Fruit fly (Drosophila melanogaster) whole organism, embryonic: ENCODE results near the gene Lrrk.

Source experiments
- Adf1 ChIP-seq: fragments of 200-800 bp; sonication (Bioruptor generic); IDR thresholded peaks from 2 replicates; pipeline ENCODE4 v1.3.6; 2022; ENCODE audit warnings: missing biosample characterization, missing genetic modification characterization
- Aef1 ChIP-seq: fragments of 200-800 bp; sonication (Bioruptor generic); IDR thresholded peaks from 3 replicates; pipeline ENCODE4 v1.3.6; 2022; ENCODE audit warnings: missing biosample characterization, missing genetic modification characterization
- CG10209 ChIP-seq: fragments of 200-800 bp; sonication (Bioruptor generic); optimal IDR thresholded peaks from 3 replicates; lab custom pipeline; 2017; ENCODE audit warnings: missing biosample characterization, mild to moderate bottlenecking, missing genetic modification characterization, missing genetic modification reagents
- CG10321 ChIP-seq: fragments of 200-800 bp; sonication (Bioruptor generic); IDR thresholded peaks from 2 replicates; pipeline ENCODE4 v1.3.6; 2022; ENCODE audit warnings: missing biosample characterization, missing genetic modification characterization
- CG11085 ChIP-seq: fragments of 200-800 bp; sonication (Bioruptor generic); IDR thresholded peaks from 2 replicates; pipeline ENCODE4 v1.3.6; 2022; ENCODE audit warnings: missing biosample characterization, missing genetic modification characterization
- CG11504 ChIP-seq: fragments of 200-800 bp; sonication (Bioruptor generic); optimal IDR thresholded peaks from 3 replicates; lab custom pipeline; 2019; ENCODE audit warnings: missing biosample characterization, mild to moderate bottlenecking, missing genetic modification characterization, moderate library complexity
- CG12744 ChIP-seq: fragments of 200-800 bp; sonication (Bioruptor generic); optimal IDR thresholded peaks from 2 replicates; lab custom pipeline; 2016; ENCODE audit warnings: missing biosample characterization, missing genetic modification characterization
- CG15073 ChIP-seq: fragments of 200-800 bp; sonication (Bioruptor generic); optimal IDR thresholded peaks from 2 replicates; lab custom pipeline; 2016; ENCODE audit warnings: missing biosample characterization, missing genetic modification characterization
- CG17802 ChIP-seq: fragments of 200-800 bp; sonication (Bioruptor generic); optimal IDR thresholded peaks from 2 replicates; lab custom pipeline; 2018; ENCODE audit warnings: missing biosample characterization, mild to moderate bottlenecking, missing genetic modification characterization, moderate library complexity
- CG18011 ChIP-seq: fragments of 200-800 bp; sonication (Bioruptor generic); optimal IDR thresholded peaks from 2 replicates; lab custom pipeline; 2017; ENCODE audit warnings: missing biosample characterization, missing genetic modification characterization, mild to moderate bottlenecking, moderate library complexity, missing genotype
- CG31388 ChIP-seq: fragments of 200-800 bp; sonication (Bioruptor generic); optimal IDR thresholded peaks from 2 replicates; lab custom pipeline; 2016; ENCODE audit warnings: missing biosample characterization, missing genetic modification characterization
- CG3163 ChIP-seq: fragments of 200-800 bp; sonication (Bioruptor generic); optimal IDR thresholded peaks from 3 replicates; lab custom pipeline; 2016; ENCODE audit warnings: missing biosample characterization, missing genetic modification characterization
- CG3726 ChIP-seq: fragments of 200-800 bp; sonication (Bioruptor generic); IDR thresholded peaks from 3 replicates; pipeline ENCODE4, ENCODE4 v1.3.6; 2022; ENCODE audit warnings: missing biosample characterization, missing genetic modification characterization
- CG4360 ChIP-seq: fragments of 200-800 bp; sonication (Bioruptor generic); IDR thresholded peaks from 2 replicates; pipeline ENCODE4 v1.3.6; 2022; ENCODE audit warnings: missing biosample characterization, missing genetic modification characterization
- CG43689 ChIP-seq: fragments of 200-800 bp; sonication (Bioruptor generic); IDR thresholded peaks from 2 replicates; pipeline ENCODE4 v1.3.6; 2022; ENCODE audit warnings: missing biosample characterization, missing genetic modification characterization
- CG4730 ChIP-seq: fragments of 200-800 bp; sonication (Bioruptor generic); IDR thresholded peaks from 2 replicates; pipeline ENCODE4 v1.3.6; 2022; ENCODE audit warnings: missing biosample characterization, missing genetic modification characterization
- CG4820 ChIP-seq: fragments of 200-800 bp; sonication (Bioruptor generic); optimal IDR thresholded peaks from 3 replicates; lab custom pipeline; 2016; ENCODE audit warnings: missing biosample characterization, missing genetic modification characterization
- CG6654 ChIP-seq: fragments of 200-800 bp; sonication (Bioruptor generic); optimal IDR thresholded peaks from 2 replicates; lab custom pipeline; 2017; ENCODE audit warnings: missing biosample characterization, mild to moderate bottlenecking, missing genetic modification characterization
- CG6813 ChIP-seq: fragments of 200-800 bp; sonication (Bioruptor generic); optimal IDR thresholded peaks from 2 replicates; lab custom pipeline; 2017; ENCODE audit warnings: missing biosample characterization, missing genetic modification characterization, mild to moderate bottlenecking, moderate library complexity, missing genetic modification reagents
- CG8478 ChIP-seq: fragments of >200 bp; optimal IDR thresholded peaks from 2 replicates; lab custom pipeline; 2018
- CG8924 ChIP-seq: fragments of 200-800 bp; optimal IDR thresholded peaks from 3 replicates; lab custom pipeline; 2019; ENCODE audit warnings: missing biosample characterization, mild to moderate bottlenecking, missing genetic modification characterization, moderate library complexity
- CkIIα-i1 ChIP-seq: fragments of 200-800 bp; sonication (Bioruptor generic); IDR thresholded peaks from 2 replicates; pipeline ENCODE4 v1.3.6; 2022; ENCODE audit warnings: missing biosample characterization, missing genetic modification characterization
- Elba2 ChIP-seq: fragments of 200-800 bp; sonication (Bioruptor generic); optimal IDR thresholded peaks from 3 replicates; lab custom pipeline; 2016; ENCODE audit warnings: missing biosample characterization, missing genetic modification characterization
- Ets65A ChIP-seq: fragments of 200-800 bp; sonication (Bioruptor generic); peaks from one replicate; lab custom pipeline; 2016; ENCODE audit warnings: missing biosample characterization, missing genetic modification characterization
- Med ChIP-seq: fragments of 200-800 bp; sonication (Bioruptor generic); peaks from one replicate; lab custom pipeline; 2016; ENCODE audit warnings: missing biosample characterization, missing genetic modification characterization, mild to moderate bottlenecking, inconsistent platforms, moderate library complexity
- NC2β ChIP-seq: fragments of 200-800 bp; sonication (Bioruptor generic); optimal IDR thresholded peaks from 2 replicates; lab custom pipeline; 2016; ENCODE audit warnings: missing biosample characterization, missing genetic modification characterization
- Pdp1 ChIP-seq, 2 experiments: fragments of 200-800 bp; sonication (Bioruptor generic); optimal IDR thresholded peaks; 3 replicates each; lab custom pipeline; 2016; ENCODE audit warnings: missing biosample characterization in 2 of 2, missing genetic modification characterization in 2 of 2, mild to moderate bottlenecking in 1 of 2, moderate library complexity in 1 of 2
- Rfx ChIP-seq: fragments of 200-800 bp; sonication (Bioruptor generic); IDR thresholded peaks from 2 replicates; pipeline ENCODE4 v1.3.6; 2022; ENCODE audit warnings: missing biosample characterization, missing genetic modification characterization
- Sox102F ChIP-seq: fragments of 200-800 bp; sonication (Bioruptor generic); optimal IDR thresholded peaks from 2 replicates; lab custom pipeline; 2018; ENCODE audit warnings: missing biosample characterization, mild to moderate bottlenecking, missing genetic modification characterization, moderate library complexity
- Trl ChIP-seq, 3 experiments: fragments of >200 bp in 2 of 3; fragments of 200-800 bp in 1 of 3; sonication (Bioruptor generic) in 1 of 3; optimal IDR thresholded peaks; 2 replicates in 1 of 3; 3 replicates in 2 of 3; lab custom pipeline; 2016 to 2017; ENCODE audit warnings: missing biosample characterization in 1 of 3, missing genetic modification characterization in 1 of 3
- ase ChIP-seq: fragments of 200-800 bp; sonication (Bioruptor generic); IDR thresholded peaks from 3 replicates; pipeline ENCODE4 v1.3.6; 2022; ENCODE audit warnings: missing biosample characterization, missing genetic modification characterization
- chif ChIP-seq, 2 experiments: fragments of 200-800 bp; sonication (Bioruptor generic); optimal IDR thresholded peaks; 3 replicates each; lab custom pipeline; 2016; ENCODE audit warnings: missing biosample characterization in 2 of 2, missing genetic modification characterization in 2 of 2
- en ChIP-seq: fragments of 200-800 bp; sonication (Bioruptor generic); optimal IDR thresholded peaks from 2 replicates; lab custom pipeline; 2016; ENCODE audit warnings: missing biosample characterization, missing genetic modification characterization
- gfzf ChIP-seq: fragments of 200-800 bp; sonication (Bioruptor generic); optimal IDR thresholded peaks from 2 replicates; lab custom pipeline; 2016; ENCODE audit warnings: missing biosample characterization, mild to moderate bottlenecking, missing genetic modification characterization, moderate library complexity
- gro ChIP-seq: fragments of 200-800 bp; sonication (Bioruptor generic); optimal IDR thresholded peaks from 2 replicates; lab custom pipeline; 2016; ENCODE audit warnings: missing biosample characterization, missing genetic modification characterization
- hkb ChIP-seq, 2 experiments: fragments of 200-800 bp in 1 of 2; fragments of >200 bp in 1 of 2; sonication (Bioruptor generic) in 1 of 2; IDR thresholded peaks in 1 of 2; optimal IDR thresholded peaks in 1 of 2; 2 replicates each; pipeline versions ENCODE4 v1.3.6 to Lab custom; 2017 to 2022; ENCODE audit warnings: missing biosample characterization in 1 of 2, missing genetic modification characterization in 1 of 2
- hth ChIP-seq: fragments of >200 bp; optimal IDR thresholded peaks from 2 replicates; lab custom pipeline; 2017; ENCODE audit warnings: inconsistent platforms
- org-1 ChIP-seq: fragments of 200-800 bp; sonication (Bioruptor generic); optimal IDR thresholded peaks from 2 replicates; lab custom pipeline; 2017; ENCODE audit warnings: missing biosample characterization, missing genetic modification characterization
- sd ChIP-seq: fragments of 200-800 bp; sonication (Bioruptor generic); optimal IDR thresholded peaks from 3 replicates; lab custom pipeline; 2018; ENCODE audit warnings: missing biosample characterization, mild to moderate bottlenecking, missing genetic modification characterization, moderate library complexity
- slou ChIP-seq: fragments of 200-800 bp; sonication (Bioruptor generic); optimal IDR thresholded peaks from 3 replicates; lab custom pipeline; 2016; ENCODE audit warnings: missing biosample characterization, missing genetic modification characterization
- ssp ChIP-seq: fragments of 200-800 bp; sonication (Bioruptor generic); IDR thresholded peaks from 2 replicates; pipeline ENCODE4 v1.3.6; 2022; ENCODE audit warnings: missing biosample characterization, missing genetic modification characterization
- tgo ChIP-seq: fragments of 200-800 bp; sonication (Bioruptor generic); IDR thresholded peaks from 3 replicates; pipeline ENCODE4 v1.3.6; 2022; ENCODE audit warnings: missing biosample characterization, missing genetic modification characterization
- trem ChIP-seq: fragments of 200-800 bp; optimal IDR thresholded peaks from 3 replicates; lab custom pipeline; 2019; ENCODE audit warnings: missing biosample characterization, mild to moderate bottlenecking, missing genetic modification characterization, moderate library complexity
- twi ChIP-seq: fragments of 200-800 bp; optimal IDR thresholded peaks from 2 replicates; lab custom pipeline; 2019; ENCODE audit warnings: missing biosample characterization, mild to moderate bottlenecking, missing genetic modification characterization, moderate library complexity
- unc-4 ChIP-seq: fragments of 200-800 bp; sonication (Bioruptor generic); IDR thresholded peaks from 2 replicates; pipeline ENCODE4 v1.3.6; 2022; ENCODE audit warnings: missing biosample characterization, missing genetic modification characterization; ENCODE audit not compliant: partially characterized antibody

Gene Lrrk

dm6 chr3R:20621805-20622286 is 13.4 kb upstream of the Lrrk start, which contains the start of gene H (continued):
- TF ChIP-seq Sox102F (GFP tag; lab: Kevin White, UChicago) (no peak), gfzf (peak; percentile 92), tgo (no peak), chif (GFP tag; optimal IDR thresholded peaks at IDR 0.05; lab: Kevin White, UChicago) (no peak), ssp (GFP tag; lab: Robert Waterston, UW) (peak; percentile 97), CG31388 (no peak), CG4820 (GFP tag; lab: Kevin White, UChicago) (no peak), ase (no peak), CG6813 (GFP tag; lab: Kevin White, UChicago) (no peak), CG10321 (no peak), CG8924 (tag; lab: Kevin White, UChicago) (peak; percentile 20), CG17802 (peak; percentile 90), en (GFP tag; lab: Kevin White, UChicago) (no peak), CG3726 (GFP tag; lab: Robert Waterston, UW) (no peak), CG11504 (tag; lab: Kevin White, UChicago) (no peak)

dm6 chr3R:20622297-20623168 is 12.7 kb upstream of the Lrrk start:
- TF ChIP-seq Aef1 (GFP tag; lab: Robert Waterston, UW): peak; percentile 46; the same call in 1 of the 3 replicates
- TF ChIP-seq CkIIα-i1 (GFP tag; lab: Robert Waterston, UW): no peak
- 0 out of 3 replicates have a peak, but pooled peaks have one; percentile 19 for TF ChIP-seq ase
- TF ChIP-seq CG6654 (GFP tag; lab: Kevin White, UChicago): no peak
- peak; percentile 98 for TF ChIP-seq CG4360
- peak in 1 of 2 experiments; percentile 12 for TF ChIP-seq Trl (optimal IDR thresholded peaks at IDR 0.05; lab: Kevin White, UChicago)
- TF ChIP-seq Trl (GFP tag; optimal IDR thresholded peaks at IDR 0.05; lab: Kevin White, UChicago): no peak
- no peak for TF ChIP-seq gro (GFP tag; lab: Kevin White, UChicago)
- TF ChIP-seq Pdp1 (GFP tag; optimal IDR thresholded peaks at IDR 0.05; lab: Kevin White, UChicago): peak in 1 of 2 experiments; percentile 7
- no peak for TF ChIP-seq CG10209 (GFP tag; lab: Kevin White, UChicago)
- peak; percentile 52 for TF ChIP-seq Elba2 (GFP tag; lab: Kevin White, UChicago)
- peak; percentile 99 for TF ChIP-seq sd
- TF ChIP-seq CG8478: peak; percentile 62
- peak; percentile 61 for TF ChIP-seq Med (GFP tag; lab: Kevin White, UChicago)
- TF ChIP-seq, all 482 proteins: peak for 9

dm6 chr3R:20626123-20626522 is 9.2 kb upstream of the Lrrk start:
- TF ChIP-seq Med (GFP tag; lab: Kevin White, UChicago) (peak; percentile 51), Ets65A (GFP tag; lab: Kevin White, UChicago) (peak; percentile 76), CG15073 (no peak), CG18011 (GFP tag; lab: Kevin White, UChicago) (no peak), CG3163 (GFP tag; lab: Kevin White, UChicago) (no peak), CG43689 (peak; percentile 8; the same call in 1 of the 2 replicates)

- TF ChIP-seq hth: no peak
- no peak for TF ChIP-seq hkb (optimal IDR thresholded peaks at IDR 0.05; lab: Kevin White, UChicago)
- peak; percentile 74 for TF ChIP-seq hkb (GFP tag; IDR thresholded peaks at IDR 0.05; lab: Robert Waterston, UW)
- TF ChIP-seq twi (tag; lab: Kevin White, UChicago): no peak
- TF ChIP-seq CG4730: peak; percentile 64
- TF ChIP-seq trem (tag; lab: Kevin White, UChicago): no peak
- no peak for TF ChIP-seq slou (GFP tag; lab: Kevin White, UChicago)
- peak; percentile 23 for TF ChIP-seq Adf1 (GFP tag; lab: Robert Waterston, UW)
- peak; percentile 46; the same call in 1 of the 2 replicates for TF ChIP-seq CG11085
- TF ChIP-seq org-1: no peak
- TF ChIP-seq CG12744 (GFP tag; lab: Kevin White, UChicago): no peak
- peak; percentile 6 for TF ChIP-seq en (GFP tag; lab: Kevin White, UChicago)
- TF ChIP-seq unc-4 (GFP tag; lab: Robert Waterston, UW): no peak
- peak; percentile 82 for TF ChIP-seq Rfx (GFP tag; lab: Robert Waterston, UW)
- TF ChIP-seq NC2β (GFP tag; lab: Kevin White, UChicago): peak; percentile 47
These were observed 1.3 kb upstream of the Lrrk start for dm6 chr3R:20633984-20634446.
